Fruit fly (Drosophila melanogaster) whole organism, embryonic: ENCODE data around the gene bab1.

Source experiments
- CG14710 ChIP-seq: fragments of 200-800 bp; sonication (Bioruptor generic); optimal IDR thresholded peaks from 3 replicates; lab custom pipeline; 2019; ENCODE audit warnings: missing biosample characterization, mild to moderate bottlenecking, missing genetic modification characterization, moderate library complexity
- Dek ChIP-seq: fragments of 200-800 bp; sonication (Bioruptor generic); optimal IDR thresholded peaks from 3 replicates; lab custom pipeline; 2019; ENCODE audit warnings: missing biosample characterization, mild to moderate bottlenecking, missing genetic modification characterization, moderate library complexity
- Elba2 ChIP-seq: fragments of 200-800 bp; sonication (Bioruptor generic); optimal IDR thresholded peaks from 3 replicates; lab custom pipeline; 2016; ENCODE audit warnings: missing biosample characterization, missing genetic modification characterization
- Hr3 ChIP-seq: fragments of 200-800 bp; sonication (Bioruptor generic); optimal IDR thresholded peaks from 3 replicates; lab custom pipeline; 2016; ENCODE audit warnings: missing biosample characterization, missing genetic modification characterization
- en ChIP-seq: fragments of 200-800 bp; sonication (Bioruptor generic); optimal IDR thresholded peaks from 2 replicates; lab custom pipeline; 2016; ENCODE audit warnings: missing biosample characterization, missing genetic modification characterization
- nom ChIP-seq: fragments of 200-800 bp; sonication (Bioruptor generic); optimal IDR thresholded peaks from 2 replicates; lab custom pipeline; 2017; ENCODE audit warnings: missing biosample characterization, missing genetic modification characterization, mild to moderate bottlenecking, moderate library complexity, missing genetic modification reagents

DNA sequence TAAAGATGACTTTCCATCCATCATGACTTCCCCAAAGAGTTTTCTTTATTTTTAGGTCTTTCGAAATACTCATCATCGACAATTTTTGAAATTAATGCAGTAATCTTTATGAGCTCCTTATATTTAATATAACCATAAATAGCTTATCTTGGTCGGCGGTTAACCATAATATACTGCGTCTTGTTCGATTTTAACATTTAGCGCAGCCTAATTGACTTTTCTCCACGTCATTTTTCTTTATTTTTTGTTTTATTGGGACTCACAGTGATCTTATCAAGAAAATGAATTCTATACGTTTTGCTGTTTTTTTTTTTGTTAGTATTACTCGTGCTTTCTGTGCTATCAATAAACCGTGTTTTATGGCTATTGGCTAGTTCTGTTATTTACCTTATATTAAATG lies 8.6 kb downstream of the bab1 start:
- TF ChIP-seq Elba2 (GFP tag; lab: Kevin White, UChicago) = no peak
- no peak for TF ChIP-seq CG14710 (tag; lab: Kevin White, UChicago)
- no peak for TF ChIP-seq Dek (tag; lab: Kevin White, UChicago)
- no peak for TF ChIP-seq Hr3 (GFP tag; lab: Kevin White, UChicago)
- TF ChIP-seq en = no peak
- no peak for TF ChIP-seq nom (GFP tag; lab: Kevin White, UChicago)
